Fruit fly (Drosophila melanogaster) S2 (cell line): ENCODE measurements around the gene Atac1.

Experiments used
- CG8478 ChIP-seq: fragments of >200 bp; optimal IDR thresholded peaks from 2 replicates; lab custom pipeline; 2018
- CTCF ChIP-seq, 2 experiments: fragments of >200 bp; optimal IDR thresholded peaks; 2 replicates each; lab custom pipeline; 2018

Atac1 gene

DNA sequence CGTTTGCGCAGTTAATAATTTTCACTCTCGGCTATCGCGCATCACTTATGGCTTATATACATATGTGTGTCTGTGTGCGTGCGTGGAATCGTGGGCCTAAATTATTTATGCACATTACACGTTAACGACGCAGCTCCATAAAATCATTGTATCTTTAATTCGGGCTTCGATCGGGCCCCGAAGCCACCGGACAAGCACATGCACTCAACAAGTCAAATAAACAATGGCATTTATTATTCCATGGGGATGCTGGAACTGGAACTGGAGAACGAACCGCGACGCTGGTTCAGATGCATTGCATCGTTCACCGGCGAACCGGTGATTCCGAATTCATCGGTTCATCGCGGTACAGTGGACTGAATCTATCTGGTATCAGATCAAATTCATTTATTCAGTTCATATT, 11.6 kb downstream of the Atac1 start, which contains the start of gene ihog:
ihog (minus strand) TSS at position 269 of the 403 bp plus-strand sequence.
- TF ChIP-seq CTCF (optimal IDR thresholded peaks at IDR 0.05; lab: Kevin White, UChicago) (peak in 1 of 2 experiments; percentile 9), CG8478 (lab: Kevin White, UChicago) (no peak)

DNA sequence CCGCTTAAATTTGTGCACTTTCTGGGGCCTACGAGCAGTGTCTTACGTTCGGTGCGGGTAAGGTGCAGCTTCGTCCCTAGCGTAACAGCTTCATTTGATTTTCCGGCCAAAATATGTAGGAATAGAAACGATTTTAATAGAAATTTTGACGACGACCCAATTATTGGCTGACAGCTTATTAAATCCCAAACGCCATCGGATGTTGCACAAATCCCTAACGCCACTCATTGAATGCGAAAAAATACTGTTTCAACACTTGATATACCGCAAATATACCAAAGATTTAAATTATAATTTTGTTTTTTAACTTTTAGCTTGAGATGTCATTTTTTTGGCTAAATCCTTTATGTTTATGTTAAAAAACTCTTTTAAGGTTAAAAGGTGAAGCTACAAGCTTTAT, 15.0 kb downstream of the Atac1 start, which contains the start of gene Fgop2:
Fgop2 (minus strand) TSS at position 202 of the 400 bp plus-strand sequence.
- no peak for TF ChIP-seq CG8478 (lab: Kevin White, UChicago)
- TF ChIP-seq CTCF (optimal IDR thresholded peaks at IDR 0.05; lab: Kevin White, UChicago): no peak

DNA sequence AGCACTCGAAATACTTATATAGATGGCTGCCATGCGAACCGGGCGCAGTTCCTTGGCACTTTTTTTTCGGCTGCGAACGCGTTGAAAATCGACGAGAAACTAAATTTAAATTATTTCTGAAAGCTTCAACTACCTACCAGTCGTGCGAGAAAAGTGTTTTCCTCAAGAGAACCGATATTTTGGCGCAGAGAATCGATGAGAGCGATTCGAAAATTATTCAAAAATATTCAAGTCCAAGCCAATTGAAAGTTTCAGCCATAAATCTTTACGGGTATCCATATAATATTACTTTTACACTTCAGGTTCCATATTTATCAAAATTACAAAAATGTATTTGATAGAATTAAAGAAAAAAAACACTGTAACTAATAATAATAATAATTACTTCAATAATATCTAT, 17.4 kb downstream of the Atac1 start, which contains the start of gene CG18304:
CG18304 (minus strand) TSS at position 101 of the 400 bp plus-strand sequence.
- TF ChIP-seq CTCF (optimal IDR thresholded peaks at IDR 0.05; lab: Kevin White, UChicago) (no peak), CG8478 (lab: Kevin White, UChicago) (no peak)

- TF ChIP-seq CG8478 (lab: Kevin White, UChicago) (no peak), CTCF (optimal IDR thresholded peaks at IDR 0.05; lab: Kevin White, UChicago) (no peak)
Observed at dm6 chr2L:6941731-6942130, 18.4 kb downstream of the Atac1 start.

- no peak for TF ChIP-seq CG8478 (lab: Kevin White, UChicago)
- TF ChIP-seq CTCF (optimal IDR thresholded peaks at IDR 0.05; lab: Kevin White, UChicago): peak in 1 of 2 experiments; percentile 35
Observed at dm6 chr2L:6939698-6940097, 20.4 kb downstream of the Atac1 start.

DNA sequence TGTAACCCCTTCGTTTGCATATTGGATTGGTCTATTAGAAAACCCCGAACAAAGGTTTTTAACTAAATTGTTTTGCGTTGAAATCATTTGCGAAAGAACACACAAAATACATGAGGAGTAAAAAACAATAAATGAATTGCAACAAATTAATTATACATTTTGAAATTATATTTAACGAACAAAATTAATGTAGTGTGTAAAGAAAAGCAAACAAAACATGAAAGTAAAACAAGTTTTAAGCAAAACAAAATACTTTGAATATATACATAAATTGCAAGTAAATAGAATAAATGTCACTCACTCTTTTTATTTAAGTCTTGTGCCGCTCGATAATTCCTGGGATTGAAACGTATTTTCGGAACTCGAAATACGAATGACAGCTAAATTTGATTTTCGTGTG, 28.3 kb downstream of the Atac1 start, which contains the start of gene CG43232:
CG43232 (plus strand) TSS at position 301 of the 400 bp plus-strand sequence.
- no peak for TF ChIP-seq CG8478 (lab: Kevin White, UChicago)
- no peak for TF ChIP-seq CTCF (optimal IDR thresholded peaks at IDR 0.05; lab: Kevin White, UChicago)

dm6 chr2L:6925114-6925513, 35.0 kb downstream of the Atac1 start:
- TF ChIP-seq CG8478 (lab: Kevin White, UChicago) (no peak), CTCF (optimal IDR thresholded peaks at IDR 0.05; lab: Kevin White, UChicago) (no peak)

- no peak for TF ChIP-seq CTCF (optimal IDR thresholded peaks at IDR 0.05; lab: Kevin White, UChicago)
- no peak for TF ChIP-seq CG8478 (lab: Kevin White, UChicago)
Observed at dm6 chr2L:6922091-6922753, 37.9 kb downstream of the Atac1 start.

DNA sequence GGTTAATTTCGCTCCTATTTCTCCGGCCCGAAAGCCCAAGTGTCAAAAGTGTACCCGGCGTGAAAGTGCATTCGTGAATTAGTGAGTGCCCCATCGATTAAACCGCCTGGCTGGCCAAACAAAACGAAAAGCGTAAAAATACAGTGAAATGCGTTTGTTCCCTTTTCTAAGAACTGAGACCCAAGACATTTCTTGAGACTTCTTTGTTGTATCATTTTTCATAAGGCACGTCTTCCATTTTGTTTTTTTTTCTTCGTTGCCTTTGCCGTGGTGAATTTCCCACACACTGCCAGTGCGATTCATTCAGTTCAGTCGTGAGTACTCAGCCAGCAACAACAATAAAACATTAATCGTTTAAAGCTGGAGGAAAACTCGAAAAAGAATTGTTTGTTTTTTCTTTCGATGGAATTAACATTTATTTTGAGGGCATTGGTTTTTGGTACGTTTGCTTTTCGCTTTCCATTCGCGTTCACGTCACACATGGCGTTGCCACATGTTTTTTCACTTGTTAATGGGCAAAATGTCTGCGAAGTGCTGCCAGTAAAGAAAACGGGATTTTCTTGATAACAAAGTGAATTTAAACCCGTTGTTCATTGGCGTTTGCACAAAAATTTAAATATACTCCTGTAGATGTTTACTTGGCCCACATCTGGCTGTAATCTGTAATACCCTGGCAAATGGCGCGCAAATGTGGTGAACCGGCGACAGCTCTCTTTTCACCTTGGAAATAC, 38.6 kb downstream of the Atac1 start:
- TF ChIP-seq CTCF (optimal IDR thresholded peaks at IDR 0.05; lab: Kevin White, UChicago) (no peak), CG8478 (lab: Kevin White, UChicago) (no peak)

- TF ChIP-seq CG8478 (lab: Kevin White, UChicago) (no peak), CTCF (optimal IDR thresholded peaks at IDR 0.05; lab: Kevin White, UChicago) (peak; percentile 2 to 24)
Observed at dm6 chr2L:6920661-6921359, 39.3 kb downstream of the Atac1 start, which contains the start of gene Hrb27C. Hrb27C (plus strand) TSS chr2L:6920704.

DNA sequence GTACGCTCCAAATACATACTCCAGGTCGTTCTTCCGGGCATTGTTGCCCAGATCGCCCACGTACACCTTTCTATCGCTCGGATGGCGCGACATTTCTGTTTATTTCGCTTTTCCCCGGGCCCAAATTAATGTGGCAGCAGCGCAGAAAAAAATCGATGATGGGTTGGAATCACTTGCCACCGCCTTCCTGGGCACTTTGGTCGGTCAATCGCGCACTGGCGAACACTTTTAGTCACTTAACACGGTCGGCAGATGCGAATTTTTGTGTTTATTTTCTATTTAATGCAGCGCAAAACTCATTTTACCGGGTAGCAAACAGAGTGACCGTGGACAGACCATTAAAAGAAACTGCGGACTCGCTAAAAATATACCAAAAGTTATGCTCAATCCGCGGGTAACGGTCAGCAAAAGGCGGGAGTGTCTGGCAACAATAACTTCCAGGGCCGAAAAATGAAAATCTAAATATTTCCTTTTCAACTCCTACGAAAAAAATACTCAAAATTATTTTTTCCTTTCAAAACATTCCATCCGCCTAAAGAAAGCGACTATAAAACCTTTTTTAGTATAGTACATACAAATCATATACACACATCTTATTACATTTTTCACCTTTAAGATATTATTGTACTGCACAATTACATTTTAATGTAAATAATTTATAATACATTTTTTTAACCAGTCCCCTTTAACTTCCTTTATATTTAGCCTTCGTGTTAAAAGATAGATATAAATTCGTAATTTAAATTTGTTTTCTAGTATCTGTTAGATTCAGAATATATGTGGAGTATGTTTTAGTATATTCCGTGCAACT, 40.1 kb downstream of the Atac1 start, which contains the start of gene x16:
x16 (minus strand) TSS at position 361 of the 811 bp plus-strand sequence.
- peak in 1 of 2 experiments; percentile 5 for TF ChIP-seq CTCF (optimal IDR thresholded peaks at IDR 0.05; lab: Kevin White, UChicago)
- TF ChIP-seq CG8478 (lab: Kevin White, UChicago): no peak

DNA sequence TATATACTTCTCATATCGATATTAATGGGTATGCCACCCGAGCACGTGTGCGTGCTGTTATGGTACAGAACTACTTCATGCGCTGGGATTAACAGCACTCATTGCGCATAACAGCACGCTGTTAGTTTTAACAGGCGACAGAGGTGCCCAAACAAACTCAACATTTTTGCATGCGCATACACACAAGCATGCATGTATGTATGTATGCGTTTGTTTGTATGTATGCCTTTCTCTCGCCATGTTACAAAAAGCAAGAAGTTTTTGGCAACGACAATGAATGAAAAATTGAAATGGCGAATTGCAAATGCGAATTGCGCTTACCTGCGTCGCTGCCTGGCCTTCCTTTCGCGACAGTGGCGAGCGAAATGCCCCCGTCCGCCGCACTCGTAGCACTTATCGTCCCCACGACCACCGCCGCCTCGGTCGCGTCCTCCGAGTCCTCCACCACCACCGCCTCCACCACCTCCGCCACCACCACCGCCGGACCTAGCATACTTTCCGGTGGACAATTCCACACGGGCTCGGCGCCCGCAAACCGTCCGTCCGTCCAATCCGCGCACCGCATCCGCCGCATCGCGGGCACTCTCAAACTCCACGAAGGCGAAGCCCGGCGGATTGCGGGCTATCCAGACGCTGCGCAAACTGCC, 40.8 kb downstream of the Atac1 start:
- TF ChIP-seq CTCF (optimal IDR thresholded peaks at IDR 0.05; lab: Kevin White, UChicago) (no peak), CG8478 (lab: Kevin White, UChicago) (no peak)

dm6 chr2L:6918517-6919202, 41.5 kb downstream of the Atac1 start, which contains the start of gene nop5:
nop5 (minus strand) TSS chr2L:6918743.
- TF ChIP-seq CG8478 (lab: Kevin White, UChicago) (no peak), CTCF (optimal IDR thresholded peaks at IDR 0.05; lab: Kevin White, UChicago) (peak in 1 of 2 experiments; percentile 24)
